Fruit fly (Drosophila melanogaster): ENCODE measurements around the gene MTPAP.

DNA sequence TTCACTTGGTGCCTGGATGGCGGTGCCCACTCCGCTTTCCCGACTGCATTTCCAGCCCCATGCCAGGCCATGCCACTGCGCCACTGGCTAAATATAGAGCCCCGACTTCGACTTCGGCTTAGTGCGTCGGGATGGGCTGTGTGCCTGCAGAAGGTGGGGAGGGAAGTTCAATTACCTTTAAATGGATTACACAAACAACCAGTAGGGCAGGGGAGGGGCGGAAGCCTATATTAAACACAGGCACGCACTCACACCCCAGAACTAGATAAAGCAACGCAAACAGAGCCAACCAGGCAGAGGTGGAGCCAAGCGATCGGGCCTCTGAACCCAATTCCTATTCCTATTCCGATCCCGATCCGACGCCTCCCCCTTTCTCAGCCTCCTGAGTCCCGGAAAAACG, 33.3 kb upstream of the MTPAP start:
- TF ChIP-seq psq (optimal IDR thresholded peaks at IDR 0.05) (no peak), h (optimal IDR thresholded peaks at IDR 0.05) (no peak), ttk (optimal IDR thresholded peaks at IDR 0.05) (no peak)
